Worm (Caenorhabditis elegans) whole organism, L2 larva: ENCODE results near the gene ugt-6.

Experiments
- C34F6.9 ChIP-seq: fragments of 150-350 bp; optimal IDR thresholded peaks from 2 replicates; lab custom pipeline; 2014; ENCODE audit warnings: missing biosample characterization, missing genetic modification characterization
- F13H6.1 ChIP-seq: sonication (generic microtip); optimal IDR thresholded peaks from 2 replicates; lab custom pipeline; 2016; ENCODE audit warnings: missing genetic modification characterization, missing compliant biosample characterization
- R02D3.7 ChIP-seq: fragments of 150-350 bp; optimal IDR thresholded peaks from 2 replicates; lab custom pipeline; 2014; ENCODE audit warnings: missing biosample characterization, missing genetic modification characterization
- Y55F3AM.14 ChIP-seq: fragments of 200-800 bp; sonication (Bioruptor generic); optimal IDR thresholded peaks from 2 replicates; lab custom pipeline; 2018; ENCODE audit warnings: mild to moderate bottlenecking, missing genetic modification characterization, missing compliant biosample characterization
- alr-1 ChIP-seq: fragments of 150-350 bp; optimal IDR thresholded peaks from 2 replicates; lab custom pipeline; 2014; ENCODE audit warnings: missing biosample characterization, missing genetic modification characterization
- aly-2 ChIP-seq: fragments of 150-350 bp; optimal IDR thresholded peaks from 2 replicates; lab custom pipeline; 2014; ENCODE audit warnings: missing biosample characterization, missing genetic modification characterization
- ama-1 ChIP-seq: fragments of 150-350 bp; optimal IDR thresholded peaks from 2 replicates; lab custom pipeline; 2018; ENCODE audit warnings: inconsistent platforms
- blmp-1 ChIP-seq: sonication (generic microtip); optimal IDR thresholded peaks from 2 replicates; lab custom pipeline; 2017; ENCODE audit warnings: missing genetic modification characterization, mild to moderate bottlenecking, missing compliant biosample characterization, antibody characterized with exemption, moderate library complexity; ENCODE audit not compliant: insufficient read depth
- ceh-16 ChIP-seq: fragments of 150-350 bp; optimal IDR thresholded peaks from 2 replicates; lab custom pipeline; 2014; ENCODE audit warnings: missing biosample characterization, missing genetic modification characterization
- ceh-82 ChIP-seq: fragments of 150-350 bp; optimal IDR thresholded peaks from 2 replicates; lab custom pipeline; 2014; ENCODE audit warnings: missing biosample characterization, missing genetic modification characterization
- crh-2 ChIP-seq: sonication (generic microtip); optimal IDR thresholded peaks from 2 replicates; lab custom pipeline; 2017; ENCODE audit warnings: missing biosample characterization, missing genetic modification characterization
- dmd-4 ChIP-seq: sonication (generic microtip); optimal IDR thresholded peaks from 2 replicates; lab custom pipeline; 2017; ENCODE audit warnings: missing biosample characterization, missing genetic modification characterization
- egl-27 ChIP-seq: sonication (generic microtip); optimal IDR thresholded peaks from 3 replicates; lab custom pipeline; 2017; ENCODE audit warnings: missing biosample characterization, missing genetic modification reagents, missing genetic modification characterization
- elt-1 ChIP-seq: fragments of 150-350 bp; optimal IDR thresholded peaks from 2 replicates; lab custom pipeline; 2014; ENCODE audit warnings: missing biosample characterization, missing genetic modification characterization
- elt-3 ChIP-seq: sonication (generic microtip); optimal IDR thresholded peaks from 2 replicates; lab custom pipeline; 2017; ENCODE audit warnings: missing biosample characterization, missing genetic modification characterization
- fos-1 ChIP-seq: fragments of 150-350 bp; optimal IDR thresholded peaks from 2 replicates; lab custom pipeline; 2014; ENCODE audit warnings: missing biosample characterization, missing genetic modification characterization
- gmeb-1 ChIP-seq: fragments of 150-350 bp; optimal IDR thresholded peaks from 2 replicates; lab custom pipeline; 2014; ENCODE audit warnings: missing biosample characterization, missing genetic modification characterization
- lin-11 ChIP-seq: fragments of 150-350 bp; sonication (generic microtip); optimal IDR thresholded peaks from 2 replicates; lab custom pipeline; 2014; ENCODE audit warnings: missing biosample characterization, missing genetic modification characterization, inconsistent platforms, mixed read lengths
- lin-13 ChIP-seq: fragments of 150-350 bp; optimal IDR thresholded peaks from 2 replicates; lab custom pipeline; 2014; ENCODE audit warnings: missing biosample characterization, missing genetic modification reagents, missing genetic modification characterization
- lin-39 ChIP-seq: fragments of 150-350 bp; optimal IDR thresholded peaks from 2 replicates; lab custom pipeline; 2014; ENCODE audit warnings: missing biosample characterization, missing genetic modification reagents, missing genetic modification characterization
- lsy-2 ChIP-seq, 2 experiments: fragments of 150-350 bp in 1 of 2; sonication (generic microtip) in 1 of 2; optimal IDR thresholded peaks; 2 replicates each; lab custom pipeline; 2014 to 2017; ENCODE audit warnings: missing biosample characterization in 2 of 2, missing genetic modification characterization in 2 of 2
- mab-5 ChIP-seq: fragments of 150-350 bp; optimal IDR thresholded peaks from 2 replicates; lab custom pipeline; 2014; ENCODE audit warnings: missing biosample characterization, missing genetic modification characterization
- mdl-1 ChIP-seq, 2 experiments: fragments of 150-350 bp in 1 of 2; sonication (generic microtip) in 1 of 2; optimal IDR thresholded peaks; 2 replicates each; lab custom pipeline; 2017; ENCODE audit warnings: missing biosample characterization in 2 of 2, missing genetic modification characterization in 2 of 2
- nhr-10 ChIP-seq: sonication (generic microtip); optimal IDR thresholded peaks from 2 replicates; lab custom pipeline; 2017; ENCODE audit warnings: missing biosample characterization, missing genetic modification characterization
- nhr-11 ChIP-seq: fragments of 150-350 bp; optimal IDR thresholded peaks from 2 replicates; lab custom pipeline; 2014; ENCODE audit warnings: missing biosample characterization, missing genetic modification characterization
- nhr-129 ChIP-seq: fragments of 150-350 bp; optimal IDR thresholded peaks from 2 replicates; lab custom pipeline; 2014; ENCODE audit warnings: missing biosample characterization, missing genetic modification characterization
- nhr-21 ChIP-seq: fragments of 150-350 bp; optimal IDR thresholded peaks from 2 replicates; lab custom pipeline; 2014; ENCODE audit warnings: missing biosample characterization, missing genetic modification characterization
- nhr-23 ChIP-seq: fragments of 150-350 bp; optimal IDR thresholded peaks from 2 replicates; lab custom pipeline; 2014; ENCODE audit warnings: missing biosample characterization, missing genetic modification reagents, missing genetic modification characterization
- nhr-237 ChIP-seq: fragments of 150-350 bp; optimal IDR thresholded peaks from 2 replicates; lab custom pipeline; 2014; ENCODE audit warnings: missing biosample characterization, missing genetic modification characterization
- nhr-25 ChIP-seq: fragments of 150-350 bp; sonication (generic microtip); optimal IDR thresholded peaks from 3 replicates; lab custom pipeline; 2014; ENCODE audit warnings: missing biosample characterization, missing genetic modification characterization
- nhr-6 ChIP-seq: fragments of 150-350 bp; optimal IDR thresholded peaks from 2 replicates; lab custom pipeline; 2014; ENCODE audit warnings: missing biosample characterization, missing genetic modification characterization
- nhr-77 ChIP-seq: fragments of 150-350 bp; optimal IDR thresholded peaks from 2 replicates; lab custom pipeline; 2014; ENCODE audit warnings: missing biosample characterization, missing genetic modification characterization
- peb-1 ChIP-seq: fragments of 150-350 bp; optimal IDR thresholded peaks from 2 replicates; lab custom pipeline; 2014; ENCODE audit warnings: missing biosample characterization, missing genetic modification characterization
- sem-4 ChIP-seq: fragments of 150-350 bp; optimal IDR thresholded peaks from 2 replicates; lab custom pipeline; 2014; ENCODE audit warnings: missing biosample characterization, missing genetic modification reagents, missing genetic modification characterization
- skn-1 ChIP-seq: sonication (generic microtip); optimal IDR thresholded peaks from 2 replicates; lab custom pipeline; 2017; ENCODE audit warnings: missing biosample characterization, missing genetic modification characterization
- sma-3 ChIP-seq: sonication (generic microtip); optimal IDR thresholded peaks from 2 replicates; lab custom pipeline; 2016; ENCODE audit warnings: missing genetic modification reagents, missing genetic modification characterization, missing compliant biosample characterization
- sma-9 ChIP-seq, 2 experiments: fragments of 150-350 bp in 1 of 2; sonication (generic microtip) in 1 of 2; optimal IDR thresholded peaks; 2 replicates each; lab custom pipeline; 2014 to 2016; ENCODE audit warnings: missing genetic modification characterization in 2 of 2, mild to moderate bottlenecking in 1 of 2, missing biosample characterization in 1 of 2, missing compliant biosample characterization in 1 of 2, missing genetic modification reagents in 1 of 2, moderate library complexity in 1 of 2
- snpc-4 ChIP-seq: fragments of 150-350 bp; optimal IDR thresholded peaks from 2 replicates; lab custom pipeline; 2014; ENCODE audit warnings: missing biosample characterization, missing genetic modification characterization
- unc-39 ChIP-seq: fragments of 150-350 bp; optimal IDR thresholded peaks from 2 replicates; lab custom pipeline; 2014; ENCODE audit warnings: missing biosample characterization, missing genetic modification characterization
- unc-55 ChIP-seq: fragments of 150-350 bp; sonication (generic microtip); optimal IDR thresholded peaks from 3 replicates; lab custom pipeline; 2014; ENCODE audit warnings: missing biosample characterization, missing genetic modification reagents, missing genetic modification characterization
- unc-62 ChIP-seq: fragments of 150-350 bp; optimal IDR thresholded peaks from 2 replicates; lab custom pipeline; 2014; ENCODE audit warnings: missing biosample characterization, missing genetic modification reagents, missing genetic modification characterization
- zag-1 ChIP-seq: fragments of 150-350 bp; optimal IDR thresholded peaks from 2 replicates; lab custom pipeline; 2014; ENCODE audit warnings: missing biosample characterization, missing genetic modification characterization
- ztf-11 ChIP-seq: sonication (generic microtip); optimal IDR thresholded peaks from 2 replicates; lab custom pipeline; 2017; ENCODE audit warnings: missing biosample characterization, missing genetic modification characterization
- ztf-4 ChIP-seq: fragments of 150-350 bp; optimal IDR thresholded peaks from 2 replicates; lab custom pipeline; 2014; ENCODE audit warnings: missing biosample characterization, missing genetic modification characterization

Gene ugt-6

ce11 chrV:12818486-12818885, 20.5 kb upstream of the ugt-6 start:
- TF ChIP-seq nhr-25 (no peak), gmeb-1 (tag; lab: Kevin White, UChicago) (no peak), sem-4 (tag; lab: Kevin White, UChicago) (no peak), nhr-23 (tag; lab: Kevin White, UChicago) (no peak), unc-62 (GFP tag; lab: Kevin White, UChicago) (no peak), ama-1 (no peak), nhr-21 (tag; lab: Kevin White, UChicago) (no peak), egl-27 (tag; lab: Kevin White, UChicago) (no peak), nhr-11 (tag; lab: Kevin White, UChicago) (no peak), blmp-1 (tag; lab: Kevin White, UChicago) (no peak), skn-1 (tag; lab: Kevin White, UChicago) (no peak), crh-2 (tag; lab: Kevin White, UChicago) (no peak), F13H6.1 (tag; lab: Kevin White, UChicago) (no peak)

- TF ChIP-seq alr-1 (tag; lab: Kevin White, UChicago) (no peak), mdl-1 (tag; optimal IDR thresholded peaks at IDR 0.05; lab: Kevin White, UChicago) (no peak), unc-39 (tag; lab: Kevin White, UChicago) (no peak), ztf-4 (tag; lab: Kevin White, UChicago) (peak; percentile 10), sem-4 (tag; lab: Kevin White, UChicago) (peak; percentile 19)
Measured at ce11 chrV:12816672-12817071, 18.6 kb upstream of the ugt-6 start.

ce11 chrV:12815386-12815785, 17.4 kb upstream of the ugt-6 start:
- TF ChIP-seq ama-1 = no peak
- no peak for TF ChIP-seq ceh-16 (tag; lab: Kevin White, UChicago)
- TF ChIP-seq nhr-237 (tag; lab: Kevin White, UChicago) = no peak
- no peak for TF ChIP-seq lin-13
- TF ChIP-seq nhr-21 (tag; lab: Kevin White, UChicago) = no peak
- no peak for TF ChIP-seq unc-62 (GFP tag; lab: Kevin White, UChicago)
- no peak for TF ChIP-seq dmd-4 (tag; lab: Kevin White, UChicago)
- TF ChIP-seq zag-1 (tag; lab: Kevin White, UChicago) = no peak
- no peak for TF ChIP-seq ceh-82 (tag; lab: Kevin White, UChicago)
- TF ChIP-seq nhr-6 (tag; lab: Kevin White, UChicago) = no peak
- TF ChIP-seq nhr-77 (tag; lab: Kevin White, UChicago) = no peak
- no peak for TF ChIP-seq peb-1 (tag; lab: Kevin White, UChicago)
- no peak for TF ChIP-seq nhr-25
- no peak for TF ChIP-seq lsy-2 (tag; optimal IDR thresholded peaks at IDR 0.05; lab: Kevin White, UChicago)
- no peak for TF ChIP-seq mdl-1 (tag; optimal IDR thresholded peaks at IDR 0.05; lab: Kevin White, UChicago)
- no peak for TF ChIP-seq elt-3 (tag; lab: Kevin White, UChicago)
- TF ChIP-seq ztf-11 = no peak
- no peak for TF ChIP-seq elt-1 (tag; lab: Kevin White, UChicago)
- TF ChIP-seq unc-55 = no peak
- no peak for TF ChIP-seq nhr-10

- TF ChIP-seq egl-27 (tag; lab: Kevin White, UChicago) (peak; percentile 64), sma-3 (GFP tag; lab: Kevin White, UChicago) (no peak), unc-39 (tag; lab: Kevin White, UChicago) (peak; percentile 4), nhr-77 (tag; lab: Kevin White, UChicago) (no peak), unc-55 (peak; percentile 42), Y55F3AM.14 (GFP tag; lab: Kevin White, UChicago) (peak; percentile 69), ceh-82 (tag; lab: Kevin White, UChicago) (no peak), lsy-2 (tag; optimal IDR thresholded peaks at IDR 0.05; lab: Kevin White, UChicago) (peak in 1 of 2 experiments; percentile 79), C34F6.9 (tag; lab: Kevin White, UChicago) (peak; percentile 88), gmeb-1 (tag; lab: Kevin White, UChicago) (peak; percentile 12), sem-4 (tag; lab: Kevin White, UChicago) (peak; percentile 60), ztf-4 (tag; lab: Kevin White, UChicago) (peak; percentile 63), sma-9 (GFP tag; optimal IDR thresholded peaks at IDR 0.05; lab: Kevin White, UChicago) (peak; percentile 87), sma-9 (tag; optimal IDR thresholded peaks at IDR 0.05; lab: Kevin White, UChicago) (no peak), nhr-23 (tag; lab: Kevin White, UChicago) (no peak), fos-1 (tag; lab: Kevin White, UChicago) (no peak), lin-13 (peak; percentile 40), zag-1 (tag; lab: Kevin White, UChicago) (peak; percentile 40), nhr-237 (tag; lab: Kevin White, UChicago) (no peak), peb-1 (tag; lab: Kevin White, UChicago) (no peak), lin-39 (peak; percentile 32), elt-1 (tag; lab: Kevin White, UChicago) (no peak), snpc-4 (tag; lab: Kevin White, UChicago) (peak; percentile 55), R02D3.7 (no peak), unc-62 (GFP tag; lab: Kevin White, UChicago) (no peak), aly-2 (no peak), alr-1 (tag; lab: Kevin White, UChicago) (no peak), lin-11 (tag; lab: Kevin White, UChicago) (peak; percentile 77), blmp-1 (tag; lab: Kevin White, UChicago) (no peak), dmd-4 (tag; lab: Kevin White, UChicago) (no peak), mdl-1 (tag; optimal IDR thresholded peaks at IDR 0.05; lab: Kevin White, UChicago) (peak; percentile 14 to 65), elt-3 (tag; lab: Kevin White, UChicago) (no peak), nhr-129 (tag; lab: Kevin White, UChicago) (peak; percentile 84), F13H6.1 (tag; lab: Kevin White, UChicago) (peak; percentile 91), nhr-21 (tag; lab: Kevin White, UChicago) (no peak), mab-5 (peak; percentile 86)
Measured at ce11 chrV:12814481-12814882, 16.5 kb upstream of the ugt-6 start.
